Fruit fly (Drosophila melanogaster) whole organism, embryonic: Measurements from ENCODE around the gene peb.

Experiments
- B-H1 ChIP-seq: fragments of 200-800 bp; sonication (Bioruptor generic); IDR thresholded peaks from 3 replicates; pipeline ENCODE4 v1.3.6; 2022; ENCODE audit warnings: missing biosample characterization, missing genetic modification characterization
- B-H2 ChIP-seq: fragments of 200-800 bp; sonication (Bioruptor generic); optimal IDR thresholded peaks from 2 replicates; lab custom pipeline; 2018; ENCODE audit warnings: missing biosample characterization, mild to moderate bottlenecking, missing genetic modification characterization
- C15 ChIP-seq: fragments of 200-800 bp; sonication (Bioruptor generic); IDR thresholded peaks from 3 replicates; pipeline ENCODE4 v1.3.6; 2022; ENCODE audit warnings: missing biosample characterization, missing genetic modification characterization
- CG11085 ChIP-seq: fragments of 200-800 bp; sonication (Bioruptor generic); IDR thresholded peaks from 2 replicates; pipeline ENCODE4 v1.3.6; 2022; ENCODE audit warnings: missing biosample characterization, missing genetic modification characterization
- CG11093 ChIP-seq: fragments of 200-800 bp; sonication (Bioruptor generic); IDR thresholded peaks from 3 replicates; pipeline ENCODE4 v1.3.6; 2022; ENCODE audit warnings: missing biosample characterization, missing genetic modification characterization
- CG13775 ChIP-seq: fragments of 200-800 bp; sonication (Bioruptor generic); optimal IDR thresholded peaks from 3 replicates; lab custom pipeline; 2017; ENCODE audit warnings: missing biosample characterization, mild to moderate bottlenecking, missing genetic modification characterization
- CG15514 ChIP-seq: fragments of 200-800 bp; sonication (Bioruptor generic); optimal IDR thresholded peaks from 3 replicates; lab custom pipeline; 2017; ENCODE audit warnings: missing biosample characterization, missing genetic modification characterization, mild to moderate bottlenecking, moderate library complexity, missing genetic modification reagents
- CG15696 ChIP-seq: fragments of 200-800 bp; sonication (Bioruptor generic); optimal IDR thresholded peaks from 2 replicates; lab custom pipeline; 2019; ENCODE audit warnings: missing biosample characterization, mild to moderate bottlenecking, missing genetic modification characterization, moderate library complexity
- CG16815 ChIP-seq: fragments of 200-800 bp; sonication (Bioruptor generic); optimal IDR thresholded peaks from 3 replicates; lab custom pipeline; 2017; ENCODE audit warnings: missing biosample characterization, mild to moderate bottlenecking, missing genetic modification characterization
- CG2889 ChIP-seq: fragments of 200-800 bp; sonication (Bioruptor generic); IDR thresholded peaks from 3 replicates; pipeline ENCODE4 v1.3.6; 2022; ENCODE audit warnings: missing biosample characterization, missing genetic modification characterization
- CG30403 ChIP-seq: fragments of 200-800 bp; sonication (Bioruptor generic); optimal IDR thresholded peaks from 3 replicates; lab custom pipeline; 2016; ENCODE audit warnings: missing biosample characterization, missing genetic modification characterization
- CG3281 ChIP-seq: fragments of 200-800 bp; sonication (Bioruptor generic); optimal IDR thresholded peaks from 3 replicates; lab custom pipeline; 2017; ENCODE audit warnings: missing biosample characterization, mild to moderate bottlenecking, missing genetic modification characterization
- CG33557 ChIP-seq: fragments of 200-800 bp; sonication (Bioruptor generic); optimal IDR thresholded peaks from 2 replicates; lab custom pipeline; 2019; ENCODE audit warnings: missing biosample characterization, mild to moderate bottlenecking, missing genetic modification characterization, moderate library complexity
- CG4282 ChIP-seq: fragments of 200-800 bp; sonication (Bioruptor generic); optimal IDR thresholded peaks from 2 replicates; lab custom pipeline; 2016; ENCODE audit warnings: missing biosample characterization, missing genetic modification characterization
- CG4707 ChIP-seq: fragments of 200-800 bp; sonication (Bioruptor generic); optimal IDR thresholded peaks from 2 replicates; lab custom pipeline; 2018; ENCODE audit warnings: missing biosample characterization, mild to moderate bottlenecking, missing genetic modification characterization, moderate library complexity
- CG6683 ChIP-seq: fragments of 200-800 bp; sonication (Bioruptor generic); optimal IDR thresholded peaks from 2 replicates; lab custom pipeline; 2017; ENCODE audit warnings: missing biosample characterization, mild to moderate bottlenecking, missing genetic modification characterization, missing genetic modification reagents
- CG6689 ChIP-seq: fragments of 200-800 bp; sonication (Bioruptor generic); IDR thresholded peaks from 2 replicates; pipeline ENCODE4 v1.3.6; 2022; ENCODE audit warnings: missing biosample characterization, missing genetic modification characterization
- CG7372 ChIP-seq: fragments of 200-800 bp; sonication (Bioruptor generic); IDR thresholded peaks from 2 replicates; pipeline ENCODE4 v1.3.6; 2022; ENCODE audit warnings: missing biosample characterization, missing genetic modification characterization
- CG8765 ChIP-seq: fragments of 200-800 bp; sonication (Bioruptor generic); IDR thresholded peaks from 2 replicates; pipeline ENCODE4 v1.3.6; 2022; ENCODE audit warnings: missing biosample characterization, missing genetic modification characterization
- HLH54F ChIP-seq: fragments of 200-800 bp; sonication (Bioruptor generic); optimal IDR thresholded peaks from 3 replicates; lab custom pipeline; 2016; ENCODE audit warnings: missing biosample characterization, missing genetic modification characterization
- HmgZ ChIP-seq: fragments of 200-800 bp; sonication (Bioruptor generic); optimal IDR thresholded peaks from 2 replicates; lab custom pipeline; 2018; ENCODE audit warnings: missing biosample characterization, mild to moderate bottlenecking, missing genetic modification characterization
- Kr ChIP-seq: fragments of 200-800 bp; sonication (Bioruptor generic); optimal IDR thresholded peaks from 2 replicates; lab custom pipeline; 2017; ENCODE audit warnings: missing biosample characterization, mild to moderate bottlenecking, missing genetic modification characterization
- Mrtf ChIP-seq: fragments of 200-800 bp; sonication (Bioruptor generic); IDR thresholded peaks from 3 replicates; pipeline ENCODE4 v1.3.6; 2022; ENCODE audit warnings: missing biosample characterization, missing genetic modification characterization
- Opbp ChIP-seq: fragments of 200-800 bp; sonication (Bioruptor generic); IDR thresholded peaks from 3 replicates; pipeline ENCODE4 v1.3.6; 2022; ENCODE audit warnings: missing biosample characterization, missing genetic modification characterization; ENCODE audit not compliant: partially characterized antibody
- Ravus ChIP-seq: fragments of 200-800 bp; sonication (Bioruptor generic); IDR thresholded peaks from 2 replicates; pipeline ENCODE4 v1.3.6; 2022; ENCODE audit warnings: missing biosample characterization, missing genetic modification characterization
- Taf1 ChIP-seq: fragments of 200-800 bp; sonication (Bioruptor generic); IDR thresholded peaks from 2 replicates; pipeline ENCODE4 v1.3.6; 2022; ENCODE audit warnings: missing biosample characterization, missing genetic modification characterization
- Trl ChIP-seq, 3 experiments: fragments of >200 bp in 2 of 3; fragments of 200-800 bp in 1 of 3; sonication (Bioruptor generic) in 1 of 3; optimal IDR thresholded peaks; 2 replicates in 1 of 3; 3 replicates in 2 of 3; lab custom pipeline; 2016 to 2017; ENCODE audit warnings: missing biosample characterization in 1 of 3, missing genetic modification characterization in 1 of 3
- Xrp1 ChIP-seq: fragments of 200-800 bp; sonication (Bioruptor generic); IDR thresholded peaks from 2 replicates; pipeline ENCODE4 v1.3.6; 2022; ENCODE audit warnings: missing biosample characterization, missing genetic modification characterization
- bsh ChIP-seq, 2 experiments: fragments of 200-800 bp; sonication (Bioruptor generic); optimal IDR thresholded peaks; 2 replicates each; lab custom pipeline; 2017 to 2018; ENCODE audit warnings: mild to moderate bottlenecking in 2 of 2, missing biosample characterization in 2 of 2, missing genetic modification characterization in 2 of 2, moderate library complexity in 1 of 2
- btn ChIP-seq: fragments of 200-800 bp; sonication (Bioruptor generic); optimal IDR thresholded peaks from 2 replicates; lab custom pipeline; 2016; ENCODE audit warnings: missing biosample characterization, missing genetic modification characterization
- cato ChIP-seq: fragments of 200-800 bp; sonication (Bioruptor generic); optimal IDR thresholded peaks from 2 replicates; lab custom pipeline; 2016; ENCODE audit warnings: missing biosample characterization, missing genetic modification characterization, borderline replicate concordance
- da ChIP-seq: fragments of 200-800 bp; sonication (Bioruptor generic); optimal IDR thresholded peaks from 2 replicates; lab custom pipeline; 2016; ENCODE audit warnings: missing biosample characterization, missing genetic modification characterization
- dm ChIP-seq: fragments of 200-800 bp; sonication (Bioruptor generic); optimal IDR thresholded peaks from 3 replicates; lab custom pipeline; 2016; ENCODE audit warnings: missing biosample characterization, missing genetic modification characterization
- dmrt99B ChIP-seq: fragments of 200-800 bp; sonication (Bioruptor generic); optimal IDR thresholded peaks from 2 replicates; lab custom pipeline; 2018; ENCODE audit warnings: missing biosample characterization, mild to moderate bottlenecking, missing genetic modification characterization, moderate library complexity
- esg ChIP-seq: fragments of 200-800 bp; sonication (Bioruptor generic); conservative IDR thresholded peaks from 2 replicates; pipeline ENCODE4 v1.3.6; 2022; ENCODE audit warnings: missing biosample characterization, missing genetic modification characterization
- gce ChIP-seq: fragments of 200-800 bp; sonication (Bioruptor generic); IDR thresholded peaks from 3 replicates; pipeline ENCODE4 v1.3.6; 2022; ENCODE audit warnings: missing biosample characterization, missing genetic modification characterization
- gt ChIP-seq: fragments of 200-800 bp; sonication (Bioruptor generic); IDR thresholded peaks from 2 replicates; pipeline ENCODE4 v1.3.6; 2022; ENCODE audit warnings: missing biosample characterization, missing genetic modification characterization
- lab ChIP-seq: fragments of 200-800 bp; sonication (Bioruptor generic); optimal IDR thresholded peaks from 3 replicates; lab custom pipeline; 2017; ENCODE audit warnings: missing biosample characterization, missing genetic modification characterization, mild to moderate bottlenecking, moderate library complexity, missing genetic modification reagents
- lilli ChIP-seq: fragments of 200-800 bp; sonication (Bioruptor generic); optimal IDR thresholded peaks from 3 replicates; lab custom pipeline; 2016; ENCODE audit warnings: missing biosample characterization, missing genetic modification characterization
- maf-S ChIP-seq: fragments of 200-800 bp; sonication (Bioruptor generic); optimal IDR thresholded peaks from 2 replicates; lab custom pipeline; 2016; ENCODE audit warnings: missing biosample characterization, missing genetic modification characterization
- mirr ChIP-seq: fragments of 200-800 bp; sonication (Bioruptor generic); optimal IDR thresholded peaks from 3 replicates; lab custom pipeline; 2018; ENCODE audit warnings: missing biosample characterization, mild to moderate bottlenecking, missing genetic modification characterization
- seq ChIP-seq: fragments of 200-800 bp; sonication (Bioruptor generic); IDR thresholded peaks from 2 replicates; pipeline ENCODE4 v1.3.6; 2022; ENCODE audit warnings: missing biosample characterization, missing genetic modification characterization
- shn ChIP-seq: fragments of 200-800 bp; sonication (Bioruptor generic); optimal IDR thresholded peaks from 3 replicates; lab custom pipeline; 2016; ENCODE audit warnings: missing biosample characterization, missing genetic modification characterization
- sna ChIP-seq: fragments of 200-800 bp; sonication (Bioruptor generic); IDR thresholded peaks from 2 replicates; pipeline ENCODE4 v1.3.6; 2022; ENCODE audit warnings: missing biosample characterization, missing genetic modification characterization; ENCODE audit not compliant: partially characterized antibody
- ssp ChIP-seq: fragments of 200-800 bp; sonication (Bioruptor generic); IDR thresholded peaks from 2 replicates; pipeline ENCODE4 v1.3.6; 2022; ENCODE audit warnings: missing biosample characterization, missing genetic modification characterization
- stwl ChIP-seq: fragments of 200-800 bp; sonication (Bioruptor generic); optimal IDR thresholded peaks from 3 replicates; lab custom pipeline; 2018; ENCODE audit warnings: missing biosample characterization, mild to moderate bottlenecking, missing genetic modification characterization, moderate library complexity
- tin ChIP-seq: fragments of 200-800 bp; sonication (Bioruptor generic); optimal IDR thresholded peaks from 3 replicates; lab custom pipeline; 2016; ENCODE audit warnings: missing biosample characterization, missing genetic modification characterization
- usp ChIP-seq: fragments of >200 bp; optimal IDR thresholded peaks from 2 replicates; lab custom pipeline; 2017; ENCODE audit warnings: missing biosample characterization, missing genetic modification characterization
- yki ChIP-seq: fragments of >200 bp; optimal IDR thresholded peaks from 3 replicates; lab custom pipeline; 2018

peb gene

DNA sequence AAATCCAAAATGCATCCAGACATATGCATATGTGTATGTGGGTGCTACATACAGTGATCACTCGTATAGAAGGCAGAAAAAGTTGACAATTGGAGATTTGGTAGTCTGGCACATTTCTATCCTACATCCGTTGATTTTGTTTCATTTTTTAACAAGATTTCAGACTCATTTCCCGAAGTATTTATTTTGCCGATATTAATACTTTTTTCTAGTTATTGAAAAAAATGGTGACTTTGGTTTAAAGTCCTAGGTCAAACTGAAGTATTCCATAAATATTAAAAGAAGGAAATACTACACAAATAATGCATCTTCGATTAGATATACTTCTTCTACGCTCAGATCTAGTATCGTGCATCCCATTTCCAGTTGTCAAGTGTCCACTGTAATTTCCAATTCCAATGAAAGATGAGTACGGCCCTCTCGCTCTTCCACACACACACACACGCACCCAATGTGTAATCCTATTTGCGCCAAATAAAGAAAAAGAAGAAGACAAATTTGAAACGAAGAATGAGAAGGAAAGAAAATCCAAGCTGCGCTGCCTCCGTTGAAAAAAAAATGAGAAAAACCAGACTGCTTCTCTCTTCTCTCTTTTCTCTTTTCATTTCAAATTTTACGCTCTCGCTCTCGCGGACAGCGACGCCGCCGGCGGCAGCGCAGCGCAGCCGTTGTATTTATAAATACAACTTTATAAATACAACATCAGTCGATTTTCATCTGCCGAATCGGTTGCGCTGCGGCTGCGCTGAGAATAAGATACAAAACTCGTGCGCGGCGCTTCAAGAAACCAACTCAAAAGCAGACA, at the start of gene peb (continued):
- TF ChIP-seq CG2889 (GFP tag; lab: Robert Waterston, UW): no peak
- no peak for TF ChIP-seq C15 (GFP tag; lab: Robert Waterston, UW)
- no peak for TF ChIP-seq shn (GFP tag; lab: Kevin White, UChicago)
- no peak for TF ChIP-seq CG3281 (GFP tag; lab: Kevin White, UChicago)
- no peak for TF ChIP-seq Mrtf (GFP tag; lab: Robert Waterston, UW)
- TF ChIP-seq cato (GFP tag; lab: Kevin White, UChicago): peak; percentile 26
- peak; percentile 0 for TF ChIP-seq btn (GFP tag; lab: Kevin White, UChicago)
- TF ChIP-seq maf-S: peak; percentile 27
- no peak for TF ChIP-seq CG4282
- TF ChIP-seq mirr (GFP tag; lab: Kevin White, UChicago): no peak
- peak; percentile 48 for TF ChIP-seq dmrt99B (tag; lab: Kevin White, UChicago)
- no peak for TF ChIP-seq da (GFP tag; lab: Kevin White, UChicago)
- TF ChIP-seq CG15514 (GFP tag; lab: Kevin White, UChicago): no peak
- peak; percentile 44 for TF ChIP-seq ssp
- TF ChIP-seq HmgZ (tag; lab: Kevin White, UChicago): no peak
- peak; percentile 3 for TF ChIP-seq lilli (GFP tag; lab: Kevin White, UChicago)
- no peak for TF ChIP-seq Taf1 (GFP tag; lab: Robert Waterston, UW)
- TF ChIP-seq CG7372 (GFP tag; lab: Robert Waterston, UW): 0 out of 2 replicates have a peak, but pooled peaks have one; percentile 11
- TF ChIP-seq CG33557 (GFP tag; lab: Kevin White, UChicago): peak; percentile 71
- peak; percentile 45 for TF ChIP-seq esg (GFP tag; lab: Robert Waterston, UW)
- TF ChIP-seq CG11085 (GFP tag; lab: Robert Waterston, UW): no peak
- TF ChIP-seq CG6683 (GFP tag; lab: Kevin White, UChicago): no peak
- peak; percentile 11 for TF ChIP-seq lab (GFP tag; lab: Kevin White, UChicago)
- peak; percentile 81 for TF ChIP-seq Xrp1 (GFP tag; lab: Robert Waterston, UW)
- TF ChIP-seq CG16815 (GFP tag; lab: Kevin White, UChicago): peak; percentile 66
- peak; percentile 59; the same call in 1 of the 2 replicates for TF ChIP-seq CG8765 (GFP tag; lab: Robert Waterston, UW)
- TF ChIP-seq Ravus: no peak
- peak; percentile 35 for TF ChIP-seq Kr (GFP tag; lab: Kevin White, UChicago)
- TF ChIP-seq bsh (GFP tag; optimal IDR thresholded peaks at IDR 0.05; lab: Kevin White, UChicago): peak; percentile 29 to 50
- peak; percentile 62 for TF ChIP-seq CG30403 (GFP tag; lab: Kevin White, UChicago)
- TF ChIP-seq B-H2 (GFP tag; lab: Kevin White, UChicago): no peak
- TF ChIP-seq HLH54F (GFP tag; lab: Kevin White, UChicago): peak; percentile 20
- peak; percentile 76 for TF ChIP-seq CG15696 (tag; lab: Kevin White, UChicago)
- no peak for TF ChIP-seq stwl (tag; lab: Kevin White, UChicago)
- peak; percentile 86 to 89 for TF ChIP-seq Trl (optimal IDR thresholded peaks at IDR 0.05; lab: Kevin White, UChicago)
- TF ChIP-seq Trl (GFP tag; optimal IDR thresholded peaks at IDR 0.05; lab: Kevin White, UChicago): peak; percentile 34
- no peak for TF ChIP-seq yki (lab: Kevin White, UChicago)
- TF ChIP-seq dm (GFP tag; lab: Kevin White, UChicago): no peak
- no peak for TF ChIP-seq usp (GFP tag; lab: Kevin White, UChicago)
- TF ChIP-seq gt: 0 out of 2 replicates have a peak, but pooled peaks have one; percentile 43
- peak; percentile 54 for TF ChIP-seq sna (GFP tag; lab: Robert Waterston, UW)
- no peak for TF ChIP-seq CG4707
- peak; percentile 49; the same call in 1 of the 3 replicates for TF ChIP-seq CG11093 (GFP tag; lab: Robert Waterston, UW)
- TF ChIP-seq CG13775 (GFP tag; lab: Kevin White, UChicago): peak; percentile 53
- TF ChIP-seq B-H1 (GFP tag; lab: Robert Waterston, UW): peak; percentile 34; the same call in 2 of the 3 replicates
- peak; percentile 13; the same call in 1 of the 3 replicates for TF ChIP-seq gce
- peak; percentile 7; the same call in 1 of the 2 replicates for TF ChIP-seq seq
- peak; percentile 78 for TF ChIP-seq CG6689 (GFP tag; lab: Robert Waterston, UW)
- 0 out of 3 replicates have a peak, but pooled peaks have one; percentile 29 for TF ChIP-seq Opbp (GFP tag; lab: Robert Waterston, UW)
- TF ChIP-seq tin (GFP tag; lab: Kevin White, UChicago): peak; percentile 52
